Worm (Caenorhabditis elegans) whole organism, mixed stage, embryonic: Measurements from ENCODE around the gene Y116F11B.14.

ENCODE experiments used
- ceh-83 ChIP-seq: fragments of 200-800 bp; sonication (Bioruptor generic); optimal IDR thresholded peaks from 2 replicates; lab custom pipeline; 2018; ENCODE audit warnings: mild to moderate bottlenecking, missing genetic modification characterization, missing compliant biosample characterization
- mls-2 ChIP-seq: sonication (generic microtip); optimal IDR thresholded peaks from 2 replicates; lab custom pipeline; 2016; ENCODE audit warnings: mild to moderate bottlenecking, missing genetic modification characterization, moderate library complexity, missing compliant biosample characterization
- unc-120 ChIP-seq: sonication (generic microtip); optimal IDR thresholded peaks from 2 replicates; lab custom pipeline; 2017; ENCODE audit warnings: missing genetic modification characterization, missing compliant biosample characterization; ENCODE audit not compliant: poor library complexity, severe bottlenecking

ce11 chrV:19922613-19923012, 23.3 kb downstream of the Y116F11B.14 start, which contains the start of gene Y60A3A.16:
- TF ChIP-seq unc-120 (no peak), ceh-83 (GFP tag; lab: Kevin White, UChicago) (no peak), mls-2 (tag; lab: Kevin White, UChicago) (no peak)
